Fruit fly (Drosophila melanogaster) whole organism: ENCODE data around the gene CG7519.

Experiments
- CG8478 ChIP-seq: fragments of >200 bp; optimal IDR thresholded peaks from 2 replicates; lab custom pipeline; 2018; ENCODE audit warnings: inconsistent platforms
- EcR ChIP-seq, 2 experiments: fragments of >200 bp; optimal IDR thresholded peaks; 2 replicates each; lab custom pipeline; 2017; ENCODE audit warnings: missing biosample characterization in 2 of 2, missing genetic modification characterization in 2 of 2, missing genetic modification reagents in 2 of 2
- psq ChIP-seq: fragments of >200 bp; optimal IDR thresholded peaks from 2 replicates; lab custom pipeline; 2017
- usp ChIP-seq: fragments of >200 bp; optimal IDR thresholded peaks from 2 replicates; lab custom pipeline; 2017; ENCODE audit warnings: missing biosample characterization, missing genetic modification characterization, mixed read lengths

- TF ChIP-seq usp (GFP tag; lab: Kevin White, UChicago) (no peak), psq (lab: Kevin White, UChicago) (no peak), EcR (GFP tag; optimal IDR thresholded peaks at IDR 0.05; lab: Kevin White, UChicago) (no peak), CG8478 (lab: Kevin White, UChicago) (no peak)
These were observed 10.8 kb upstream of the CG7519 start for dm6 chr3L:21482100-21482499.
